Fruit fly (Drosophila melanogaster) whole organism, embryonic: Measurements from ENCODE around the gene CG13086.

ENCODE experiments used
- BEAF-32 ChIP-seq: fragments of 200-800 bp; sonication (Bioruptor generic); optimal IDR thresholded peaks from 3 replicates; lab custom pipeline; 2017; ENCODE audit warnings: missing biosample characterization, missing genetic modification characterization, mild to moderate bottlenecking, moderate library complexity, missing genetic modification reagents
- CG10267 ChIP-seq: fragments of 200-800 bp; sonication (Bioruptor generic); optimal IDR thresholded peaks from 2 replicates; lab custom pipeline; 2018; ENCODE audit warnings: missing biosample characterization, mild to moderate bottlenecking, missing genetic modification characterization, moderate library complexity
- CG12744 ChIP-seq: fragments of 200-800 bp; sonication (Bioruptor generic); optimal IDR thresholded peaks from 2 replicates; lab custom pipeline; 2016; ENCODE audit warnings: missing biosample characterization, missing genetic modification characterization
- CG12942 ChIP-seq: fragments of 200-800 bp; sonication (Bioruptor generic); optimal IDR thresholded peaks from 3 replicates; lab custom pipeline; 2016; ENCODE audit warnings: missing biosample characterization, missing genetic modification characterization
- CG13296 ChIP-seq: fragments of 200-800 bp; sonication (Bioruptor generic); optimal IDR thresholded peaks from 3 replicates; lab custom pipeline; 2018; ENCODE audit warnings: missing biosample characterization, mild to moderate bottlenecking, missing genetic modification characterization
- CG13894 ChIP-seq: fragments of 200-800 bp; sonication (Bioruptor generic); optimal IDR thresholded peaks from 3 replicates; lab custom pipeline; 2018; ENCODE audit warnings: missing biosample characterization, mild to moderate bottlenecking, missing genetic modification characterization, moderate library complexity
- CG14050 ChIP-seq: fragments of 200-800 bp; sonication (Bioruptor generic); IDR thresholded peaks from 3 replicates; pipeline ENCODE4 v1.3.6; 2022; ENCODE audit warnings: missing biosample characterization, missing genetic modification characterization
- CG15073 ChIP-seq: fragments of 200-800 bp; sonication (Bioruptor generic); optimal IDR thresholded peaks from 2 replicates; lab custom pipeline; 2016; ENCODE audit warnings: missing biosample characterization, missing genetic modification characterization
- CG15696 ChIP-seq: fragments of 200-800 bp; sonication (Bioruptor generic); optimal IDR thresholded peaks from 2 replicates; lab custom pipeline; 2019; ENCODE audit warnings: missing biosample characterization, mild to moderate bottlenecking, missing genetic modification characterization, moderate library complexity
- CG1832 ChIP-seq: fragments of 200-800 bp; sonication (Bioruptor generic); optimal IDR thresholded peaks from 2 replicates; lab custom pipeline; 2017; ENCODE audit warnings: missing biosample characterization, mild to moderate bottlenecking, missing genetic modification characterization, inconsistent platforms
- CG2120 ChIP-seq: fragments of 200-800 bp; sonication (Bioruptor generic); optimal IDR thresholded peaks from 3 replicates; lab custom pipeline; 2016; ENCODE audit warnings: missing biosample characterization, missing genetic modification characterization
- CG2202 ChIP-seq: fragments of 200-800 bp; sonication (Bioruptor generic); optimal IDR thresholded peaks from 2 replicates; lab custom pipeline; 2018; ENCODE audit warnings: missing biosample characterization, mild to moderate bottlenecking, missing genetic modification characterization
- CG32767 ChIP-seq: fragments of 200-800 bp; sonication (Bioruptor generic); IDR thresholded peaks from 2 replicates; pipeline ENCODE4 v1.3.6; 2022; ENCODE audit warnings: missing biosample characterization, missing genetic modification characterization
- CG3995 ChIP-seq: fragments of 200-800 bp; sonication (Bioruptor generic); optimal IDR thresholded peaks from 3 replicates; lab custom pipeline; 2016; ENCODE audit warnings: missing biosample characterization, missing genetic modification characterization
- CG4282 ChIP-seq: fragments of 200-800 bp; sonication (Bioruptor generic); optimal IDR thresholded peaks from 2 replicates; lab custom pipeline; 2016; ENCODE audit warnings: missing biosample characterization, missing genetic modification characterization
- CG8478 ChIP-seq: fragments of >200 bp; optimal IDR thresholded peaks from 2 replicates; lab custom pipeline; 2018
- CG8765 ChIP-seq: fragments of 200-800 bp; sonication (Bioruptor generic); IDR thresholded peaks from 2 replicates; pipeline ENCODE4 v1.3.6; 2022; ENCODE audit warnings: missing biosample characterization, missing genetic modification characterization
- CG8924 ChIP-seq: fragments of 200-800 bp; optimal IDR thresholded peaks from 3 replicates; lab custom pipeline; 2019; ENCODE audit warnings: missing biosample characterization, mild to moderate bottlenecking, missing genetic modification characterization, moderate library complexity
- CG9876 ChIP-seq: fragments of 200-800 bp; sonication (Bioruptor generic); optimal IDR thresholded peaks from 2 replicates; lab custom pipeline; 2016; ENCODE audit warnings: missing biosample characterization, missing genetic modification characterization
- CoRest ChIP-seq: fragments of 200-800 bp; sonication (Bioruptor generic); optimal IDR thresholded peaks from 3 replicates; lab custom pipeline; 2018; ENCODE audit warnings: missing biosample characterization, mild to moderate bottlenecking, missing genetic modification characterization, moderate library complexity
- Dfd ChIP-seq, 2 experiments: fragments of >200 bp; optimal IDR thresholded peaks; 2 replicates each; lab custom pipeline; 2017; ENCODE audit warnings: missing biosample characterization in 2 of 2, missing genetic modification characterization in 2 of 2
- Dip2 ChIP-seq: fragments of 200-800 bp; sonication (Bioruptor generic); IDR thresholded peaks from 2 replicates; pipeline ENCODE4 v1.3.6; 2022; ENCODE audit warnings: missing biosample characterization, missing genetic modification characterization
- Dip3 ChIP-seq: fragments of 200-800 bp; sonication (Bioruptor generic); optimal IDR thresholded peaks from 3 replicates; lab custom pipeline; 2016; ENCODE audit warnings: missing biosample characterization, missing genetic modification characterization
- Doc2 ChIP-seq: fragments of 200-800 bp; sonication (Bioruptor generic); IDR thresholded peaks from 2 replicates; pipeline ENCODE4 v1.3.6; 2022; ENCODE audit warnings: missing biosample characterization, missing genetic modification characterization
- E2f1 ChIP-seq: fragments of 200-800 bp; sonication (Bioruptor generic); IDR thresholded peaks from 2 replicates; pipeline ENCODE4 v1.3.6; 2022; ENCODE audit warnings: missing biosample characterization, missing genetic modification characterization
- Eip74EF ChIP-seq, 2 experiments: fragments of 200-800 bp in 1 of 2; fragments of >200 bp in 1 of 2; sonication (Bioruptor generic) in 1 of 2; optimal IDR thresholded peaks; 2 replicates each; lab custom pipeline; 2017 to 2019; ENCODE audit warnings: missing biosample characterization in 2 of 2, missing genetic modification characterization in 2 of 2, mild to moderate bottlenecking in 1 of 2, moderate library complexity in 1 of 2
- Gsc ChIP-seq: fragments of 200-800 bp; sonication (Bioruptor generic); IDR thresholded peaks from 2 replicates; pipeline ENCODE4 v1.3.6; 2022; ENCODE audit warnings: missing biosample characterization, missing genetic modification characterization
- H15 ChIP-seq: fragments of 200-800 bp; sonication (Bioruptor generic); IDR thresholded peaks from 3 replicates; pipeline ENCODE4 v1.3.6; 2022; ENCODE audit warnings: missing biosample characterization, missing genetic modification characterization
- Hey ChIP-seq: fragments of 200-800 bp; sonication (Bioruptor generic); optimal IDR thresholded peaks from 3 replicates; lab custom pipeline; 2018; ENCODE audit warnings: missing biosample characterization, mild to moderate bottlenecking, missing genetic modification characterization
- HmgD ChIP-seq: fragments of 200-800 bp; sonication (Bioruptor generic); optimal IDR thresholded peaks from 3 replicates; lab custom pipeline; 2016; ENCODE audit warnings: missing biosample characterization, missing genetic modification characterization
- Stat92E ChIP-seq, 3 experiments: fragments of >200 bp in 2 of 3; fragments of 200-800 bp in 1 of 3; sonication (Bioruptor generic) in 1 of 3; optimal IDR thresholded peaks; 2 replicates each; lab custom pipeline; 2017 to 2019; ENCODE audit warnings: missing biosample characterization in 3 of 3, missing genetic modification characterization in 3 of 3, mild to moderate bottlenecking in 1 of 3, moderate library complexity in 1 of 3
- Trl ChIP-seq, 3 experiments: fragments of >200 bp in 2 of 3; fragments of 200-800 bp in 1 of 3; sonication (Bioruptor generic) in 1 of 3; optimal IDR thresholded peaks; 2 replicates in 1 of 3; 3 replicates in 2 of 3; lab custom pipeline; 2016 to 2017; ENCODE audit warnings: missing biosample characterization in 1 of 3, missing genetic modification characterization in 1 of 3
- bsh ChIP-seq, 2 experiments: fragments of 200-800 bp; sonication (Bioruptor generic); optimal IDR thresholded peaks; 2 replicates each; lab custom pipeline; 2017 to 2018; ENCODE audit warnings: mild to moderate bottlenecking in 2 of 2, missing biosample characterization in 2 of 2, missing genetic modification characterization in 2 of 2, moderate library complexity in 1 of 2
- btn ChIP-seq: fragments of 200-800 bp; sonication (Bioruptor generic); optimal IDR thresholded peaks from 2 replicates; lab custom pipeline; 2016; ENCODE audit warnings: missing biosample characterization, missing genetic modification characterization
- ci ChIP-seq: fragments of 200-800 bp; sonication (Bioruptor generic); IDR thresholded peaks from 3 replicates; pipeline ENCODE4 v1.3.6; 2022; ENCODE audit warnings: missing biosample characterization, missing genetic modification characterization
- crp ChIP-seq, 2 experiments: fragments of 200-800 bp; sonication (Bioruptor generic); optimal IDR thresholded peaks; 2 replicates in 1 of 2; 3 replicates in 1 of 2; lab custom pipeline; 2017; ENCODE audit warnings: missing biosample characterization in 2 of 2, missing genetic modification characterization in 2 of 2, mild to moderate bottlenecking in 1 of 2, moderate library complexity in 1 of 2
- dan ChIP-seq: fragments of 200-800 bp; sonication (Bioruptor generic); IDR thresholded peaks from 2 replicates; pipeline ENCODE4 v1.3.6; 2022; ENCODE audit warnings: missing biosample characterization, missing genetic modification characterization
- fd102C ChIP-seq: fragments of 200-800 bp; sonication (Bioruptor generic); optimal IDR thresholded peaks from 2 replicates; lab custom pipeline; 2018; ENCODE audit warnings: missing biosample characterization, mild to moderate bottlenecking, missing genetic modification characterization, moderate library complexity
- fu2 ChIP-seq: fragments of 200-800 bp; sonication (Bioruptor generic); optimal IDR thresholded peaks from 2 replicates; lab custom pipeline; 2016; ENCODE audit warnings: missing biosample characterization, missing genetic modification characterization
- her ChIP-seq: fragments of 200-800 bp; sonication (Bioruptor generic); optimal IDR thresholded peaks from 2 replicates; lab custom pipeline; 2016; ENCODE audit warnings: missing biosample characterization, missing genetic modification characterization
- lmd ChIP-seq: fragments of 200-800 bp; sonication (Bioruptor generic); IDR thresholded peaks from 2 replicates; pipeline ENCODE4 v1.3.6; 2022; ENCODE audit warnings: missing biosample characterization, missing genetic modification characterization
- maf-S ChIP-seq: fragments of 200-800 bp; sonication (Bioruptor generic); optimal IDR thresholded peaks from 2 replicates; lab custom pipeline; 2016; ENCODE audit warnings: missing biosample characterization, missing genetic modification characterization
- nerfin-2 ChIP-seq: fragments of 200-800 bp; sonication (Bioruptor generic); IDR thresholded peaks from 2 replicates; pipeline ENCODE4 v1.3.6; 2022; ENCODE audit warnings: missing biosample characterization, missing genetic modification characterization; ENCODE audit not compliant: partially characterized antibody
- onecut ChIP-seq: fragments of 200-800 bp; sonication (Bioruptor generic); IDR thresholded peaks from 2 replicates; pipeline ENCODE4 v1.3.6; 2022; ENCODE audit warnings: missing biosample characterization, missing genetic modification characterization
- row ChIP-seq: fragments of 200-800 bp; sonication (Bioruptor generic); IDR thresholded peaks from 3 replicates; pipeline ENCODE4 v1.3.6; 2022; ENCODE audit warnings: missing biosample characterization, missing genetic modification characterization
- sc ChIP-seq, 3 experiments: fragments of >200 bp in 2 of 3; fragments of 200-800 bp in 1 of 3; sonication (Bioruptor generic) in 1 of 3; optimal IDR thresholded peaks; 2 replicates in 2 of 3; 3 replicates in 1 of 3; lab custom pipeline; 2017; ENCODE audit warnings: mild to moderate bottlenecking in 1 of 3, missing biosample characterization in 1 of 3, missing genetic modification characterization in 1 of 3, missing genetic modification reagents in 1 of 3
- tin ChIP-seq: fragments of 200-800 bp; sonication (Bioruptor generic); optimal IDR thresholded peaks from 3 replicates; lab custom pipeline; 2016; ENCODE audit warnings: missing biosample characterization, missing genetic modification characterization
- tna ChIP-seq: fragments of 200-800 bp; sonication (Bioruptor generic); IDR thresholded peaks from 2 replicates; pipeline ENCODE4 v1.3.6; 2022; ENCODE audit warnings: missing biosample characterization, missing genetic modification characterization; ENCODE audit not compliant: partially characterized antibody
- vnd ChIP-seq: fragments of 200-800 bp; sonication (Bioruptor generic); IDR thresholded peaks from 3 replicates; pipeline ENCODE4 v1.3.6; 2022; ENCODE audit warnings: missing biosample characterization, missing genetic modification characterization; ENCODE audit not compliant: partially characterized antibody
- vvl ChIP-seq: fragments of 200-800 bp; sonication (Bioruptor generic); IDR thresholded peaks from 2 replicates; pipeline ENCODE4 v1.3.6; 2022; ENCODE audit warnings: missing biosample characterization, missing genetic modification characterization
- zen2 ChIP-seq: fragments of 200-800 bp; sonication (Bioruptor generic); IDR thresholded peaks from 3 replicates; pipeline ENCODE4 v1.3.6; 2022; ENCODE audit warnings: missing biosample characterization, missing genetic modification characterization; ENCODE audit not compliant: partially characterized antibody

The CG13086 gene

dm6 chr2L:19314589-19314988 is 49.6 kb upstream of the CG13086 start (continued):
- TF ChIP-seq Doc2 (GFP tag; lab: Robert Waterston, UW) (no peak), CG3995 (no peak), CG8924 (tag; lab: Kevin White, UChicago) (no peak), zen2 (no peak), btn (no peak), HmgD (no peak), vnd (GFP tag; lab: Robert Waterston, UW) (no peak), maf-S (GFP tag; lab: Kevin White, UChicago) (no peak), sc (optimal IDR thresholded peaks at IDR 0.05; lab: Kevin White, UChicago) (no peak), sc (GFP tag; optimal IDR thresholded peaks at IDR 0.05; lab: Kevin White, UChicago) (no peak), E2f1 (no peak), CG9876 (GFP tag; lab: Kevin White, UChicago) (no peak), CG8765 (no peak), row (GFP tag; lab: Robert Waterston, UW) (0 out of 3 replicates have a peak, but pooled peaks have one; percentile 5), CoRest (peak; percentile 10), CG13296 (GFP tag; lab: Kevin White, UChicago) (no peak), CG10267 (tag; lab: Kevin White, UChicago) (peak; percentile 4), CG12744 (no peak), CG13894 (tag; lab: Kevin White, UChicago) (no peak), her (GFP tag; lab: Kevin White, UChicago) (no peak), fu2 (GFP tag; lab: Kevin White, UChicago) (no peak), CG2202 (tag; lab: Kevin White, UChicago) (no peak), ci (GFP tag; lab: Robert Waterston, UW) (no peak), nerfin-2 (GFP tag; lab: Robert Waterston, UW) (no peak), CG14050 (GFP tag; lab: Robert Waterston, UW) (no peak), Stat92E (GFP tag; optimal IDR thresholded peaks at IDR 0.05; lab: Kevin White, UChicago) (no peak), CG2120 (no peak), bsh (GFP tag; optimal IDR thresholded peaks at IDR 0.05; lab: Kevin White, UChicago) (peak in 1 of 2 experiments; percentile 62), CG8478 (lab: Kevin White, UChicago) (no peak), tna (no peak), CG15696 (no peak), vvl (no peak), Hey (tag; lab: Kevin White, UChicago) (no peak), CG1832 (GFP tag; lab: Kevin White, UChicago) (no peak), Dip3 (GFP tag; lab: Kevin White, UChicago) (no peak), CG32767 (GFP tag; lab: Robert Waterston, UW) (no peak), Gsc (GFP tag; lab: Robert Waterston, UW) (no peak), Eip74EF (GFP tag; optimal IDR thresholded peaks at IDR 0.05; lab: Kevin White, UChicago) (no peak), fd102C (GFP tag; lab: Kevin White, UChicago) (no peak), CG15073 (no peak), CG12942 (GFP tag; lab: Kevin White, UChicago) (no peak), H15 (GFP tag; lab: Robert Waterston, UW) (no peak), BEAF-32 (no peak), tin (GFP tag; lab: Kevin White, UChicago) (peak; percentile 11), Dfd (GFP tag; optimal IDR thresholded peaks at IDR 0.05; lab: Kevin White, UChicago) (no peak), crp (GFP tag; optimal IDR thresholded peaks at IDR 0.05; lab: Kevin White, UChicago) (no peak), Trl (optimal IDR thresholded peaks at IDR 0.05; lab: Kevin White, UChicago) (no peak), Trl (GFP tag; optimal IDR thresholded peaks at IDR 0.05; lab: Kevin White, UChicago) (no peak), Dip2 (GFP tag; lab: Robert Waterston, UW) (no peak), lmd (GFP tag; lab: Robert Waterston, UW) (no peak), CG4282 (GFP tag; lab: Kevin White, UChicago) (no peak), onecut (GFP tag; lab: Robert Waterston, UW) (no peak), dan (GFP tag; lab: Robert Waterston, UW) (no peak)
